Fruit fly (Drosophila melanogaster) whole organism, embryonic: ENCODE data around the gene Snx21.

Source experiments
- C15 ChIP-seq: fragments of 200-800 bp; sonication (Bioruptor generic); IDR thresholded peaks from 3 replicates; pipeline ENCODE4 v1.3.6; 2022; ENCODE audit warnings: missing biosample characterization, missing genetic modification characterization
- CG10431 ChIP-seq: fragments of 200-800 bp; sonication (Bioruptor generic); optimal IDR thresholded peaks from 3 replicates; lab custom pipeline; 2018; ENCODE audit warnings: missing biosample characterization, mild to moderate bottlenecking, missing genetic modification characterization
- CG11696 ChIP-seq: fragments of 200-800 bp; sonication (Bioruptor generic); IDR thresholded peaks from 2 replicates; pipeline ENCODE4 v1.3.6; 2022; ENCODE audit warnings: missing biosample characterization, missing genetic modification characterization
- CG12659 ChIP-seq: fragments of 200-800 bp; sonication (Bioruptor generic); optimal IDR thresholded peaks from 3 replicates; lab custom pipeline; 2017; ENCODE audit warnings: mild to moderate bottlenecking, missing biosample characterization, missing genetic modification reagents, missing genetic modification characterization
- CG13296 ChIP-seq: fragments of 200-800 bp; sonication (Bioruptor generic); optimal IDR thresholded peaks from 3 replicates; lab custom pipeline; 2018; ENCODE audit warnings: missing biosample characterization, mild to moderate bottlenecking, missing genetic modification characterization
- CG13894 ChIP-seq: fragments of 200-800 bp; sonication (Bioruptor generic); optimal IDR thresholded peaks from 3 replicates; lab custom pipeline; 2018; ENCODE audit warnings: missing biosample characterization, mild to moderate bottlenecking, missing genetic modification characterization, moderate library complexity
- CG14014 ChIP-seq: fragments of 200-800 bp; sonication (Bioruptor generic); IDR thresholded peaks from 2 replicates; pipeline ENCODE4 v1.3.6; 2022; ENCODE audit warnings: missing biosample characterization, missing genetic modification characterization
- CG1529 ChIP-seq: fragments of 200-800 bp; sonication (Bioruptor generic); optimal IDR thresholded peaks from 3 replicates; lab custom pipeline; 2018; ENCODE audit warnings: missing biosample characterization, missing genetic modification characterization
- CG16779 ChIP-seq: fragments of 200-800 bp; sonication (Bioruptor generic); IDR thresholded peaks from 2 replicates; pipeline ENCODE4 v1.3.6; 2022; ENCODE audit warnings: missing biosample characterization, missing genetic modification characterization
- CG17385 ChIP-seq: fragments of 200-800 bp; sonication (Bioruptor generic); optimal IDR thresholded peaks from 3 replicates; lab custom pipeline; 2018; ENCODE audit warnings: missing biosample characterization, mild to moderate bottlenecking, missing genetic modification characterization
- CG1832 ChIP-seq: fragments of 200-800 bp; sonication (Bioruptor generic); optimal IDR thresholded peaks from 2 replicates; lab custom pipeline; 2017; ENCODE audit warnings: missing biosample characterization, mild to moderate bottlenecking, missing genetic modification characterization, inconsistent platforms
- CG34422 ChIP-seq: fragments of 200-800 bp; sonication (Bioruptor generic); IDR thresholded peaks from 3 replicates; pipeline ENCODE4 v1.3.6; 2022; ENCODE audit warnings: missing biosample characterization, missing genetic modification characterization
- CG4282 ChIP-seq: fragments of 200-800 bp; sonication (Bioruptor generic); optimal IDR thresholded peaks from 2 replicates; lab custom pipeline; 2016; ENCODE audit warnings: missing biosample characterization, missing genetic modification characterization
- CG43689 ChIP-seq: fragments of 200-800 bp; sonication (Bioruptor generic); IDR thresholded peaks from 2 replicates; pipeline ENCODE4 v1.3.6; 2022; ENCODE audit warnings: missing biosample characterization, missing genetic modification characterization
- CG4730 ChIP-seq: fragments of 200-800 bp; sonication (Bioruptor generic); IDR thresholded peaks from 2 replicates; pipeline ENCODE4 v1.3.6; 2022; ENCODE audit warnings: missing biosample characterization, missing genetic modification characterization
- CG6175 ChIP-seq: fragments of 200-800 bp; sonication (Bioruptor generic); IDR thresholded peaks from 3 replicates; pipeline ENCODE4 v1.3.6; 2022; ENCODE audit warnings: missing biosample characterization, missing genetic modification characterization
- CG6689 ChIP-seq: fragments of 200-800 bp; sonication (Bioruptor generic); IDR thresholded peaks from 2 replicates; pipeline ENCODE4 v1.3.6; 2022; ENCODE audit warnings: missing biosample characterization, missing genetic modification characterization
- CG7839 ChIP-seq: fragments of 200-800 bp; sonication (Bioruptor generic); optimal IDR thresholded peaks from 3 replicates; lab custom pipeline; 2018; ENCODE audit warnings: missing biosample characterization, mild to moderate bottlenecking, missing genetic modification characterization, moderate library complexity
- CG8924 ChIP-seq: fragments of 200-800 bp; optimal IDR thresholded peaks from 3 replicates; lab custom pipeline; 2019; ENCODE audit warnings: missing biosample characterization, mild to moderate bottlenecking, missing genetic modification characterization, moderate library complexity
- CG9817 ChIP-seq: fragments of 200-800 bp; sonication (Bioruptor generic); optimal IDR thresholded peaks from 2 replicates; lab custom pipeline; 2018; ENCODE audit warnings: missing biosample characterization, mild to moderate bottlenecking, missing genetic modification characterization, moderate library complexity
- CoRest ChIP-seq: fragments of 200-800 bp; sonication (Bioruptor generic); optimal IDR thresholded peaks from 3 replicates; lab custom pipeline; 2018; ENCODE audit warnings: missing biosample characterization, mild to moderate bottlenecking, missing genetic modification characterization, moderate library complexity
- Dbx ChIP-seq: fragments of 200-800 bp; sonication (Bioruptor generic); IDR thresholded peaks from 3 replicates; pipeline ENCODE4 v1.3.6; 2022; ENCODE audit warnings: missing biosample characterization, missing genetic modification characterization
- Dip2 ChIP-seq: fragments of 200-800 bp; sonication (Bioruptor generic); IDR thresholded peaks from 2 replicates; pipeline ENCODE4 v1.3.6; 2022; ENCODE audit warnings: missing biosample characterization, missing genetic modification characterization
- H15 ChIP-seq: fragments of 200-800 bp; sonication (Bioruptor generic); IDR thresholded peaks from 3 replicates; pipeline ENCODE4 v1.3.6; 2022; ENCODE audit warnings: missing biosample characterization, missing genetic modification characterization
- Hr3 ChIP-seq: fragments of 200-800 bp; sonication (Bioruptor generic); optimal IDR thresholded peaks from 3 replicates; lab custom pipeline; 2016; ENCODE audit warnings: missing biosample characterization, missing genetic modification characterization
- MTF-1 ChIP-seq: fragments of 200-800 bp; sonication (Bioruptor generic); optimal IDR thresholded peaks from 2 replicates; lab custom pipeline; 2018; ENCODE audit warnings: missing biosample characterization, mild to moderate bottlenecking, missing genetic modification characterization, borderline replicate concordance
- Oli ChIP-seq: fragments of 200-800 bp; sonication (Bioruptor generic); optimal IDR thresholded peaks from 2 replicates; lab custom pipeline; 2018; ENCODE audit warnings: missing biosample characterization, mild to moderate bottlenecking, missing genetic modification characterization, moderate library complexity
- YL-1 ChIP-seq: fragments of 200-800 bp; sonication (Bioruptor generic); optimal IDR thresholded peaks from 3 replicates; lab custom pipeline; 2017; ENCODE audit warnings: missing biosample characterization, mild to moderate bottlenecking, missing genetic modification characterization
- bab2 ChIP-seq: fragments of 200-800 bp; sonication (Bioruptor generic); optimal IDR thresholded peaks from 2 replicates; lab custom pipeline; 2016; ENCODE audit warnings: missing biosample characterization, missing genetic modification characterization
- bigmax ChIP-seq: fragments of 200-800 bp; sonication (Bioruptor generic); optimal IDR thresholded peaks from 2 replicates; lab custom pipeline; 2018; ENCODE audit warnings: missing biosample characterization, mild to moderate bottlenecking, missing genetic modification characterization
- bsh ChIP-seq, 2 experiments: fragments of 200-800 bp; sonication (Bioruptor generic); optimal IDR thresholded peaks; 2 replicates each; lab custom pipeline; 2017 to 2018; ENCODE audit warnings: mild to moderate bottlenecking in 2 of 2, missing biosample characterization in 2 of 2, missing genetic modification characterization in 2 of 2, moderate library complexity in 1 of 2
- chif ChIP-seq, 2 experiments: fragments of 200-800 bp; sonication (Bioruptor generic); optimal IDR thresholded peaks; 3 replicates each; lab custom pipeline; 2016; ENCODE audit warnings: missing biosample characterization in 2 of 2, missing genetic modification characterization in 2 of 2
- chinmo ChIP-seq: fragments of 200-800 bp; sonication (Bioruptor generic); IDR thresholded peaks from 4 replicates; pipeline ENCODE4 v1.3.6; 2022; ENCODE audit warnings: missing biosample characterization, missing genetic modification characterization; ENCODE audit not compliant: partially characterized antibody
- fd64A ChIP-seq: fragments of 200-800 bp; sonication (Bioruptor generic); optimal IDR thresholded peaks from 3 replicates; lab custom pipeline; 2018; ENCODE audit warnings: missing biosample characterization, mild to moderate bottlenecking, missing genetic modification characterization
- fd96Cb ChIP-seq: fragments of 200-800 bp; sonication (Bioruptor generic); optimal IDR thresholded peaks from 2 replicates; lab custom pipeline; 2018; ENCODE audit warnings: missing biosample characterization, mild to moderate bottlenecking, missing genetic modification characterization, moderate library complexity
- gem ChIP-seq: fragments of 200-800 bp; sonication (Bioruptor generic); optimal IDR thresholded peaks from 2 replicates; lab custom pipeline; 2019; ENCODE audit warnings: missing biosample characterization, mild to moderate bottlenecking, missing genetic modification characterization, moderate library complexity
- klu ChIP-seq: fragments of 200-800 bp; sonication (Bioruptor generic); IDR thresholded peaks from 2 replicates; pipeline ENCODE4 v1.3.6; 2022; ENCODE audit warnings: missing biosample characterization, missing genetic modification characterization
- lmd ChIP-seq: fragments of 200-800 bp; sonication (Bioruptor generic); IDR thresholded peaks from 2 replicates; pipeline ENCODE4 v1.3.6; 2022; ENCODE audit warnings: missing biosample characterization, missing genetic modification characterization
- pan ChIP-seq, 4 experiments: fragments of >200 bp in 3 of 4; fragments of 200-800 bp in 1 of 4; sonication (Bioruptor generic) in 1 of 4; optimal IDR thresholded peaks in 3 of 4; IDR thresholded peaks in 1 of 4; 2 replicates each; pipeline versions ENCODE4 v1.3.6 to Lab custom; 2017 to 2022; ENCODE audit warnings: missing biosample characterization in 2 of 4, missing genetic modification characterization in 2 of 4, mixed read lengths in 1 of 4
- pita ChIP-seq: fragments of 200-800 bp; sonication (Bioruptor generic); optimal IDR thresholded peaks from 2 replicates; lab custom pipeline; 2017; ENCODE audit warnings: missing biosample characterization, mild to moderate bottlenecking, missing genetic modification characterization
- prd ChIP-seq, 3 experiments: fragments of >200 bp in 2 of 3; fragments of 200-800 bp in 1 of 3; sonication (Bioruptor generic) in 1 of 3; optimal IDR thresholded peaks in 2 of 3; IDR thresholded peaks in 1 of 3; 2 replicates in 2 of 3; 3 replicates in 1 of 3; pipeline versions ENCODE4 v1.3.6 to Lab custom; 2017 to 2022; ENCODE audit warnings: missing biosample characterization in 1 of 3, missing genetic modification characterization in 1 of 3
- seq ChIP-seq: fragments of 200-800 bp; sonication (Bioruptor generic); IDR thresholded peaks from 2 replicates; pipeline ENCODE4 v1.3.6; 2022; ENCODE audit warnings: missing biosample characterization, missing genetic modification characterization
- slbo ChIP-seq: fragments of 200-800 bp; sonication (Bioruptor generic); IDR thresholded peaks from 2 replicates; pipeline ENCODE4 v1.3.6; 2022; ENCODE audit warnings: missing biosample characterization, missing genetic modification characterization
- sob ChIP-seq: fragments of 200-800 bp; sonication (Bioruptor generic); IDR thresholded peaks from 2 replicates; pipeline ENCODE4 v1.3.6; 2022; ENCODE audit warnings: missing biosample characterization, missing genetic modification characterization
- vnd ChIP-seq: fragments of 200-800 bp; sonication (Bioruptor generic); IDR thresholded peaks from 3 replicates; pipeline ENCODE4 v1.3.6; 2022; ENCODE audit warnings: missing biosample characterization, missing genetic modification characterization; ENCODE audit not compliant: partially characterized antibody
- vvl ChIP-seq: fragments of 200-800 bp; sonication (Bioruptor generic); IDR thresholded peaks from 2 replicates; pipeline ENCODE4 v1.3.6; 2022; ENCODE audit warnings: missing biosample characterization, missing genetic modification characterization
- wdn ChIP-seq: fragments of 200-800 bp; sonication (Bioruptor generic); IDR thresholded peaks from 2 replicates; pipeline ENCODE4 v1.3.6; 2022; ENCODE audit warnings: missing biosample characterization, missing genetic modification characterization

The Snx21 gene

DNA sequence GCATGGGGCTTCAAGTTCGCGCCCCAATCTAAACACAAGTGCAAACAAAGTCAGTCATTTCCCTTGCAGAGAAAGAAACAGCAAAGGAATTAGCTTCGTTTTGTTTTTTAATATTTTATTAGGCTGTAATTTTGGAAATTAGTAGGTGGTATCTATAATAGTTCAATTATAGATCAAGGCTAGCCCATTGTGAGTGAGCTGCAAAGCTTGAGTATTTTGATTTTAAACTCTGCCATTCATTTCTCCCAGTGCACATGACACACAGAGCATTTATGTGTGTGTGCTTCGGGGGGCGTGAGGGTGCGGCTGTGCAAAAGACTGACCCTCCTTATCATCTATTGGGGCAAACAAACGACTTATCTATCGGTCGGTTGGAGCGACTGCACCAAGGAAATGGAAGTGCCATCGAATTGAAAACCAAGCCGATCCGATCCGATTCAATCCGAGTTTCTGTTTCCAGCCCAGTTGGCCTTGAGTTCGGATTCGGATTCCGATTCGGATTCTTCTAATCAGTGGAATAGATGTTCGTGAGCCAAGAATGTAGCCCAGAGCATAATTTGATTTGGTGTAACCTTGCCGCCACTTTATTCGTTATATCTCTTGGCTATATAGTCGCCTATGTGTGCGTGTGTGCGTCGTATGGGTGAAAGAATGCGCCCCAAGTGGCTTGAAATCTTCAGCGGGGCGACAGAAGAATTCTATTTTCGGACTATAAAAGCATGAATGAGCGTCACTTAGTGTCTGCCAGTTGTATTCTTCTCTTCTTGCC, 33.9 kb downstream of the Snx21 start (continued):
- peak; percentile 27 for TF ChIP-seq bab2 (GFP tag; lab: Kevin White, UChicago)
- no peak for TF ChIP-seq CG13894
- TF ChIP-seq CG11696 (GFP tag; lab: Robert Waterston, UW): no peak
- peak in 1 of 2 experiments; percentile 19 for TF ChIP-seq chif (GFP tag; optimal IDR thresholded peaks at IDR 0.05; lab: Kevin White, UChicago)
- TF ChIP-seq CG12659 (GFP tag; lab: Kevin White, UChicago): peak; percentile 19
- no peak for TF ChIP-seq fd64A
- TF ChIP-seq CG7839 (tag; lab: Kevin White, UChicago): peak; percentile 50
- no peak for TF ChIP-seq CG1529 (GFP tag; lab: Kevin White, UChicago)
- peak in 1 of 2 experiments; percentile 15 for TF ChIP-seq bsh (GFP tag; optimal IDR thresholded peaks at IDR 0.05; lab: Kevin White, UChicago)
- no peak for TF ChIP-seq wdn
- peak; percentile 62; the same call in 1 of the 2 replicates for TF ChIP-seq CG4730
- no peak for TF ChIP-seq prd (optimal IDR thresholded peaks at IDR 0.05; lab: Kevin White, UChicago)
- peak; percentile 71 for TF ChIP-seq prd (GFP tag; IDR thresholded peaks at IDR 0.05; lab: Robert Waterston, UW)
- TF ChIP-seq CG10431 (GFP tag; lab: Kevin White, UChicago): no peak
- peak; percentile 42 for TF ChIP-seq fd96Cb (tag; lab: Kevin White, UChicago)
- no peak for TF ChIP-seq CG4282 (GFP tag; lab: Kevin White, UChicago)
- peak; percentile 52; the same call in 1 of the 2 replicates for TF ChIP-seq slbo (GFP tag; lab: Robert Waterston, UW)
- no peak for TF ChIP-seq Dip2 (GFP tag; lab: Robert Waterston, UW)
- no peak for TF ChIP-seq vnd (GFP tag; lab: Robert Waterston, UW)
- peak; percentile 10 for TF ChIP-seq Hr3 (GFP tag; lab: Kevin White, UChicago)
- TF ChIP-seq sob: peak; percentile 32; the same call in 1 of the 2 replicates
- peak; percentile 47; the same call in 1 of the 2 replicates for TF ChIP-seq vvl (GFP tag; lab: Robert Waterston, UW)
- TF ChIP-seq CoRest (tag; lab: Kevin White, UChicago): peak; percentile 18
- peak; percentile 67; the same call in 1 of the 2 replicates for TF ChIP-seq CG6689
- TF ChIP-seq bigmax (GFP tag; lab: Kevin White, UChicago): no peak
- peak; percentile 45 for TF ChIP-seq Oli (tag; lab: Kevin White, UChicago)
- 0 out of 4 replicates have a peak, but pooled peaks have one; percentile 68 for TF ChIP-seq chinmo (GFP tag; lab: Robert Waterston, UW)
- TF ChIP-seq CG13296 (GFP tag; lab: Kevin White, UChicago): no peak
- no peak for TF ChIP-seq C15 (GFP tag; lab: Robert Waterston, UW)
- TF ChIP-seq pan (optimal IDR thresholded peaks at IDR 0.05; lab: Kevin White, UChicago): no peak
- peak in 1 of 2 experiments; percentile 63 for TF ChIP-seq pan (GFP tag; optimal IDR thresholded peaks at IDR 0.05 in 1 of 2, IDR thresholded peaks at IDR 0.05 in 1 of 2)
- 0 out of 3 replicates have a peak, but pooled peaks have one; percentile 40 for TF ChIP-seq CG34422 (GFP tag; lab: Robert Waterston, UW)
- TF ChIP-seq CG8924: peak; percentile 0
- TF ChIP-seq H15 (GFP tag; lab: Robert Waterston, UW): 0 out of 3 replicates have a peak, but pooled peaks have one; percentile 36
- TF ChIP-seq gem (tag; lab: Kevin White, UChicago): peak; percentile 56
- no peak for TF ChIP-seq pita
- TF ChIP-seq klu: peak; percentile 18; the same call in 1 of the 2 replicates
- TF ChIP-seq seq (GFP tag; lab: Robert Waterston, UW): no peak
- no peak for TF ChIP-seq Dbx (GFP tag; lab: Robert Waterston, UW)
- peak; percentile 80 for TF ChIP-seq CG14014 (GFP tag; lab: Robert Waterston, UW)
- TF ChIP-seq MTF-1 (GFP tag; lab: Kevin White, UChicago): no peak
- no peak for TF ChIP-seq CG6175
- no peak for TF ChIP-seq CG43689
- TF ChIP-seq lmd (GFP tag; lab: Robert Waterston, UW): peak; percentile 57
- TF ChIP-seq CG16779 (GFP tag; lab: Robert Waterston, UW): no peak
- no peak for TF ChIP-seq YL-1 (GFP tag; lab: Kevin White, UChicago)
- no peak for TF ChIP-seq CG9817 (tag; lab: Kevin White, UChicago)
- peak; percentile 21 for TF ChIP-seq CG17385
- TF ChIP-seq CG1832 (GFP tag; lab: Kevin White, UChicago): no peak
